Worm (Caenorhabditis elegans) whole organism, mixed stage, embryonic: ENCODE data around the gene set-11.

Experiments
- ceh-39 ChIP-seq: fragments of 150-350 bp; optimal IDR thresholded peaks from 2 replicates; lab custom pipeline; 2014; ENCODE audit warnings: missing biosample characterization, missing genetic modification characterization
- cnd-1 ChIP-seq: fragments of 200-800 bp; sonication (Bioruptor generic); optimal IDR thresholded peaks from 2 replicates; lab custom pipeline; 2018; ENCODE audit warnings: mild to moderate bottlenecking, missing genetic modification characterization, missing compliant biosample characterization
- elt-3 ChIP-seq: fragments of 150-350 bp; optimal IDR thresholded peaks from 2 replicates; lab custom pipeline; 2014; ENCODE audit warnings: missing biosample characterization, missing genetic modification characterization
- lin-13 ChIP-seq: fragments of 150-350 bp; optimal IDR thresholded peaks from 2 replicates; lab custom pipeline; 2014; ENCODE audit warnings: missing biosample characterization, missing genetic modification characterization
- mab-5 ChIP-seq: fragments of 150-350 bp; optimal IDR thresholded peaks from 2 replicates; lab custom pipeline; 2014; ENCODE audit warnings: missing biosample characterization, missing genetic modification characterization
- mep-1 ChIP-seq: fragments of 150-350 bp; optimal IDR thresholded peaks from 2 replicates; lab custom pipeline; 2017; ENCODE audit warnings: missing biosample characterization, missing genetic modification reagents, missing genetic modification characterization, inconsistent platforms
- nhr-12 ChIP-seq: fragments of 150-350 bp; optimal IDR thresholded peaks from 2 replicates; lab custom pipeline; 2014; ENCODE audit warnings: missing biosample characterization, missing genetic modification characterization
- pha-4 ChIP-seq: fragments of 150-350 bp; optimal IDR thresholded peaks from 2 replicates; lab custom pipeline; 2018; ENCODE audit warnings: missing biosample characterization, missing genetic modification reagents, missing genetic modification characterization
- sptf-1 ChIP-seq: sonication (generic microtip); optimal IDR thresholded peaks from 2 replicates; lab custom pipeline; 2017; ENCODE audit warnings: mild to moderate bottlenecking, missing genetic modification characterization, moderate library complexity, missing compliant biosample characterization
- unc-39 ChIP-seq: fragments of 150-350 bp; optimal IDR thresholded peaks from 2 replicates; lab custom pipeline; 2014; ENCODE audit warnings: missing biosample characterization, missing genetic modification characterization
- unc-62 ChIP-seq: fragments of 150-350 bp; optimal IDR thresholded peaks from 2 replicates; lab custom pipeline; 2014; ENCODE audit warnings: missing biosample characterization, missing genetic modification reagents, missing genetic modification characterization
- ztf-11 ChIP-seq: fragments of 150-350 bp; optimal IDR thresholded peaks from 2 replicates; lab custom pipeline; 2014; ENCODE audit warnings: missing biosample characterization, missing genetic modification characterization

DNA sequence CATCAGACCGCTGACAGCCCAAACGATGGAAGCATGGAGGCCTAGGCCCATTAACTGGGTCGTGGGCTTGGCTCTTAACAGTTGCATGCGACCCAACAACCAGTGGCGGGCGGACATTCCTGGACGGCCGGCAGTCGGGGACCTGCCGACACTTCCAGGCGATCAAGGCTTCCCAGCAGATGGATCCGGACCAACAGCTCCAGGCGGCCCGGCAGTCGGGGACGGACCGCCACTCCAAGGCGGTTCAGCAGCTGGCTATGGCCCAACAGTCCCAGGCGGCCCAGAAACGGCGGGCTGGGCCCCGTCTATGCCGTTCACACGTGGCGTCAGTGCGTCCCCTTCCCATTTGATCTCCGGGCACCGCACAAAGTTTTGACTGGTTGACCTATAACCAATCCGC, 49.0 kb upstream of the set-11 start:
- TF ChIP-seq lin-13 (no peak), unc-39 (no peak), pha-4 (no peak), cnd-1 (tag; lab: Kevin White, UChicago) (no peak), mep-1 (tag; lab: Kevin White, UChicago) (no peak), nhr-12 (tag; lab: Kevin White, UChicago) (no peak), ceh-39 (tag; lab: Kevin White, UChicago) (no peak), elt-3 (tag; lab: Kevin White, UChicago) (no peak), mab-5 (tag; lab: Kevin White, UChicago) (no peak), ztf-11 (no peak), unc-62 (no peak), sptf-1 (tag; lab: Kevin White, UChicago) (no peak)
